Worm (Caenorhabditis elegans) whole organism, L1 larva: ENCODE measurements around the gene R13A5.15.

Source experiments
- C04F5.9 ChIP-seq: sonication (generic microtip); optimal IDR thresholded peaks from 2 replicates; lab custom pipeline; 2016; ENCODE audit warnings: missing genetic modification characterization, missing compliant biosample characterization
- C16A3.4 ChIP-seq: fragments of 150-350 bp; optimal IDR thresholded peaks from 2 replicates; lab custom pipeline; 2014; ENCODE audit warnings: missing biosample characterization, missing genetic modification characterization
- C34B4.2 ChIP-seq: sonication (generic microtip); optimal IDR thresholded peaks from 2 replicates; lab custom pipeline; 2017; ENCODE audit warnings: mild to moderate bottlenecking, missing genetic modification characterization, missing compliant biosample characterization
- aha-1 ChIP-seq: fragments of 150-350 bp; optimal IDR thresholded peaks from 2 replicates; lab custom pipeline; 2014; ENCODE audit warnings: missing biosample characterization, missing genetic modification characterization
- aly-2 ChIP-seq: fragments of 150-350 bp; optimal IDR thresholded peaks from 2 replicates; lab custom pipeline; 2014; ENCODE audit warnings: missing biosample characterization, missing genetic modification characterization
- ama-1 ChIP-seq: fragments of 150-350 bp; optimal IDR thresholded peaks from 2 replicates; lab custom pipeline; 2014
- blmp-1 ChIP-seq: fragments of 150-350 bp; optimal IDR thresholded peaks from 2 replicates; lab custom pipeline; 2014; ENCODE audit warnings: missing biosample characterization, missing genetic modification characterization
- ceh-8 ChIP-seq: fragments of 200-800 bp; sonication (Bioruptor generic); optimal IDR thresholded peaks from 2 replicates; lab custom pipeline; 2018; ENCODE audit warnings: mild to moderate bottlenecking, missing genetic modification characterization, moderate library complexity, missing compliant biosample characterization
- ceh-82 ChIP-seq, 3 experiments: fragments of 150-350 bp in 1 of 3; sonication (generic microtip) in 2 of 3; optimal IDR thresholded peaks; 2 replicates each; lab custom pipeline; 2014 to 2017; ENCODE audit warnings: missing biosample characterization in 3 of 3, missing genetic modification characterization in 3 of 3
- ceh-90 ChIP-seq: sonication (generic microtip); optimal IDR thresholded peaks from 2 replicates; lab custom pipeline; 2016; ENCODE audit warnings: missing genetic modification characterization, missing compliant biosample characterization
- ces-1 ChIP-seq: fragments of 150-350 bp; optimal IDR thresholded peaks from 2 replicates; lab custom pipeline; 2014; ENCODE audit warnings: missing biosample characterization, missing genetic modification reagents, missing genetic modification characterization
- dpl-1 ChIP-seq, 3 experiments: fragments of 150-350 bp in 2 of 3; sonication (generic microtip) in 1 of 3; optimal IDR thresholded peaks; 2 replicates each; lab custom pipeline; 2014 to 2017; ENCODE audit warnings: missing biosample characterization in 3 of 3, missing genetic modification characterization in 3 of 3, missing genetic modification reagents in 3 of 3
- efl-1 ChIP-seq, 4 experiments: fragments of 150-350 bp; optimal IDR thresholded peaks in 3 of 4; peaks in 1 of 4; 1 replicate in 1 of 4; 2 replicates in 3 of 4; lab custom pipeline; 2014; ENCODE audit warnings: missing biosample characterization in 2 of 4, missing genetic modification characterization in 2 of 4, missing genetic modification reagents in 2 of 4
- elt-3 ChIP-seq, 6 experiments: fragments of 150-350 bp in 1 of 6; sonication (generic microtip); optimal IDR thresholded peaks; 2 replicates each; lab custom pipeline; 2017 to 2018; ENCODE audit warnings: missing biosample characterization in 6 of 6, missing genetic modification characterization in 6 of 6, inconsistent platforms in 1 of 6
- fkh-10 ChIP-seq: sonication (generic microtip); optimal IDR thresholded peaks from 2 replicates; lab custom pipeline; 2017; ENCODE audit warnings: missing biosample characterization, missing genetic modification reagents, missing genetic modification characterization
- fos-1 ChIP-seq: fragments of 150-350 bp; optimal IDR thresholded peaks from 2 replicates; lab custom pipeline; 2014; ENCODE audit warnings: missing biosample characterization, missing genetic modification characterization
- hlh-17 ChIP-seq: fragments of 200-800 bp; sonication (Bioruptor generic); optimal IDR thresholded peaks from 2 replicates; lab custom pipeline; 2018; ENCODE audit warnings: missing genetic modification characterization, mild to moderate bottlenecking, missing compliant biosample characterization, moderate library complexity, borderline replicate concordance
- hlh-4 ChIP-seq: sonication (generic microtip); optimal IDR thresholded peaks from 2 replicates; lab custom pipeline; 2016; ENCODE audit warnings: mild to moderate bottlenecking, missing genetic modification characterization, missing compliant biosample characterization
- hpl-2 ChIP-seq: fragments of 150-350 bp; optimal IDR thresholded peaks from 2 replicates; lab custom pipeline; 2014; ENCODE audit warnings: missing biosample characterization, missing genetic modification reagents, missing genetic modification characterization
- jun-1 ChIP-seq: fragments of 150-350 bp; optimal IDR thresholded peaks from 2 replicates; lab custom pipeline; 2014; ENCODE audit warnings: missing biosample characterization, missing genetic modification reagents, missing genetic modification characterization
- lin-13 ChIP-seq: fragments of 150-350 bp; optimal IDR thresholded peaks from 2 replicates; lab custom pipeline; 2014; ENCODE audit warnings: missing biosample characterization, missing genetic modification reagents, missing genetic modification characterization
- lin-14 ChIP-seq: fragments of 200-800 bp; sonication (Bioruptor generic); optimal IDR thresholded peaks from 2 replicates; lab custom pipeline; 2018; ENCODE audit warnings: mild to moderate bottlenecking, missing genetic modification characterization, moderate library complexity, missing compliant biosample characterization
- lir-3 ChIP-seq: sonication (generic microtip); optimal IDR thresholded peaks from 2 replicates; lab custom pipeline; 2016; ENCODE audit warnings: mild to moderate bottlenecking, missing genetic modification characterization, moderate library complexity, missing compliant biosample characterization; ENCODE audit not compliant: poor library complexity
- lsy-2 ChIP-seq, 2 experiments: fragments of 150-350 bp; optimal IDR thresholded peaks; 2 replicates each; lab custom pipeline; 2014; ENCODE audit warnings: missing biosample characterization in 2 of 2, missing genetic modification characterization in 2 of 2
- mdl-1 ChIP-seq, 2 experiments: fragments of 150-350 bp; optimal IDR thresholded peaks; 2 replicates each; lab custom pipeline; 2014 to 2017; ENCODE audit warnings: missing biosample characterization in 2 of 2, missing genetic modification characterization in 2 of 2, inconsistent platforms in 1 of 2
- mef-2 ChIP-seq: fragments of 150-350 bp; optimal IDR thresholded peaks from 2 replicates; lab custom pipeline; 2014; ENCODE audit warnings: missing biosample characterization, missing genetic modification characterization
- nhr-19 ChIP-seq: fragments of 200-800 bp; sonication (Bioruptor generic); conservative IDR thresholded peaks from 2 replicates; pipeline ENCODE4 v1.3.6; 2022; ENCODE audit warnings: missing genetic modification characterization, missing compliant biosample characterization
- nhr-237 ChIP-seq: fragments of 150-350 bp; optimal IDR thresholded peaks from 2 replicates; lab custom pipeline; 2014; ENCODE audit warnings: missing biosample characterization, missing genetic modification characterization
- nhr-77 ChIP-seq: fragments of 150-350 bp; optimal IDR thresholded peaks from 2 replicates; lab custom pipeline; 2014; ENCODE audit warnings: missing biosample characterization, missing genetic modification characterization
- pax-3 ChIP-seq: fragments of 200-800 bp; sonication (Bioruptor generic); optimal IDR thresholded peaks from 2 replicates; lab custom pipeline; 2018; ENCODE audit warnings: mild to moderate bottlenecking, missing genetic modification characterization, moderate library complexity, missing compliant biosample characterization
- pqm-1 ChIP-seq: sonication (generic microtip); optimal IDR thresholded peaks from 3 replicates; lab custom pipeline; 2017; ENCODE audit warnings: missing biosample characterization, missing genetic modification characterization
- rnt-1 ChIP-seq: sonication (generic microtip); optimal IDR thresholded peaks from 2 replicates; lab custom pipeline; 2016; ENCODE audit warnings: mild to moderate bottlenecking, missing genetic modification characterization, moderate library complexity, missing compliant biosample characterization
- snpc-4 ChIP-seq: fragments of 150-350 bp; optimal IDR thresholded peaks from 2 replicates; lab custom pipeline; 2014; ENCODE audit warnings: missing biosample characterization, missing genetic modification characterization
- sptf-1 ChIP-seq: fragments of 150-350 bp; optimal IDR thresholded peaks from 2 replicates; lab custom pipeline; 2014; ENCODE audit warnings: missing biosample characterization, missing genetic modification characterization
- sup-37 ChIP-seq: fragments of 200-800 bp; sonication (Bioruptor generic); optimal IDR thresholded peaks from 2 replicates; lab custom pipeline; 2018; ENCODE audit warnings: mild to moderate bottlenecking, missing genetic modification characterization, missing compliant biosample characterization
- tlp-1 ChIP-seq: fragments of 150-350 bp; optimal IDR thresholded peaks from 2 replicates; lab custom pipeline; 2014; ENCODE audit warnings: missing biosample characterization, missing genetic modification characterization
- unc-130 ChIP-seq: fragments of 150-350 bp; optimal IDR thresholded peaks from 2 replicates; lab custom pipeline; 2017; ENCODE audit warnings: missing biosample characterization, missing genetic modification characterization, inconsistent platforms
- unc-30 ChIP-seq: sonication (generic microtip); optimal IDR thresholded peaks from 2 replicates; lab custom pipeline; 2017; ENCODE audit warnings: missing biosample characterization, missing genetic modification characterization
- unc-86 ChIP-seq: sonication (generic microtip); optimal IDR thresholded peaks from 2 replicates; lab custom pipeline; 2016; ENCODE audit warnings: missing genetic modification characterization, missing compliant biosample characterization
- vab-15 ChIP-seq: sonication (generic microtip); optimal IDR thresholded peaks from 2 replicates; lab custom pipeline; 2017; ENCODE audit warnings: missing genotype, mild to moderate bottlenecking, missing genetic modification characterization, missing compliant biosample characterization
- zag-1 ChIP-seq: fragments of 150-350 bp; optimal IDR thresholded peaks from 2 replicates; lab custom pipeline; 2014; ENCODE audit warnings: missing biosample characterization, missing genetic modification characterization
- ztf-11 ChIP-seq, 2 experiments: sonication (generic microtip); optimal IDR thresholded peaks; 2 replicates each; lab custom pipeline; 2016 to 2017; ENCODE audit warnings: missing genetic modification characterization in 2 of 2, missing biosample characterization in 1 of 2, missing compliant biosample characterization in 1 of 2

The R13A5.15 gene

ce11 chrIII:7570083-7570695, 17.9 kb downstream of the R13A5.15 start, which contains the start of gene R13A5.7 (continued):
- peak in 1 of 6 experiments; percentile 20 for TF ChIP-seq elt-3 (tag; optimal IDR thresholded peaks at IDR 0.05; lab: Kevin White, UChicago)
- TF ChIP-seq mdl-1 (tag; optimal IDR thresholded peaks at IDR 0.05; lab: Kevin White, UChicago) = peak in 1 of 2 experiments; percentile 89
- peak; percentile 73 for TF ChIP-seq unc-86 (tag; lab: Kevin White, UChicago)
- peak; percentile 72 for TF ChIP-seq snpc-4
- TF ChIP-seq C34B4.2 = no peak
- peak; percentile 36 for TF ChIP-seq lin-13
- no peak for TF ChIP-seq hpl-2 (GFP tag; lab: Kevin White, UChicago)
- TF ChIP-seq sup-37 (GFP tag; lab: Kevin White, UChicago) = no peak
- TF ChIP-seq aly-2 (tag; lab: Kevin White, UChicago) = no peak
- no peak for TF ChIP-seq vab-15
- TF ChIP-seq efl-1 (optimal IDR thresholded peaks at IDR 0.05; lab: Kevin White, UChicago) = peak; percentile 70 to 79
- peak; percentile 47 to 93 for TF ChIP-seq efl-1 (GFP tag; optimal IDR thresholded peaks at IDR 0.05 in 1 of 2; lab: Kevin White, UChicago)
- peak; percentile 97 for TF ChIP-seq lin-14 (GFP tag; lab: Kevin White, UChicago)
- TF ChIP-seq C16A3.4 (tag; lab: Kevin White, UChicago) = peak; percentile 33
- TF ChIP-seq pax-3 (tag; lab: Kevin White, UChicago) = peak; percentile 48
- no peak for TF ChIP-seq ceh-90 (tag; lab: Kevin White, UChicago)
- TF ChIP-seq mef-2 (tag; lab: Kevin White, UChicago) = no peak
- TF ChIP-seq fos-1 (tag; lab: Kevin White, UChicago) = peak; percentile 47
- TF ChIP-seq fkh-10 (GFP tag; lab: Kevin White, UChicago) = peak; percentile 40
- peak; percentile 75 for TF ChIP-seq jun-1
- peak; percentile 38 to 62 (median 43) for TF ChIP-seq dpl-1 (GFP tag; optimal IDR thresholded peaks at IDR 0.05; lab: Kevin White, UChicago)
- TF ChIP-seq ztf-11 (tag; optimal IDR thresholded peaks at IDR 0.05; lab: Kevin White, UChicago) = peak in 1 of 2 experiments; percentile 9
- TF ChIP-seq pqm-1 (tag; lab: Kevin White, UChicago) = no peak
- TF ChIP-seq hlh-17 (GFP tag; lab: Kevin White, UChicago) = no peak
- peak; percentile 48 for TF ChIP-seq lir-3 (tag; lab: Kevin White, UChicago)
- peak; percentile 18 for TF ChIP-seq ces-1 (GFP tag; lab: Kevin White, UChicago)
- peak; percentile 4 for TF ChIP-seq C04F5.9 (tag; lab: Kevin White, UChicago)
- TF ChIP-seq blmp-1 (tag; lab: Kevin White, UChicago) = peak; percentile 58
- no peak for TF ChIP-seq tlp-1 (tag; lab: Kevin White, UChicago)
- peak; percentile 73 for TF ChIP-seq nhr-19 (GFP tag; lab: Robert Waterston, UW)
- no peak for TF ChIP-seq zag-1 (tag; lab: Kevin White, UChicago)
- TF ChIP-seq aha-1 (tag; lab: Kevin White, UChicago) = no peak
- no peak for TF ChIP-seq ama-1 (lab: Kevin White, UChicago)
- TF ChIP-seq ceh-8 (GFP tag; lab: Kevin White, UChicago) = no peak
- peak; percentile 67 for TF ChIP-seq nhr-237 (tag; lab: Kevin White, UChicago)
- peak; percentile 68 to 86 for TF ChIP-seq lsy-2 (tag; optimal IDR thresholded peaks at IDR 0.05; lab: Kevin White, UChicago)
- TF ChIP-seq nhr-77 (tag; lab: Kevin White, UChicago) = peak; percentile 73
- no peak for TF ChIP-seq unc-30 (tag; lab: Kevin White, UChicago)
- TF ChIP-seq ceh-82 (tag; optimal IDR thresholded peaks at IDR 0.05; lab: Kevin White, UChicago) = peak; percentile 64 to 80 (median 68)
- no peak for TF ChIP-seq sptf-1 (tag; lab: Kevin White, UChicago)
- peak; percentile 76 for TF ChIP-seq rnt-1 (tag; lab: Kevin White, UChicago)
- TF ChIP-seq hlh-4 = no peak
- TF ChIP-seq unc-130 (tag; lab: Kevin White, UChicago) = no peak
